Worm (Caenorhabditis elegans) whole organism, late embryonic: ENCODE data around the gene dpf-4.

Experiments
- ceh-22 ChIP-seq: sonication (generic microtip); optimal IDR thresholded peaks from 2 replicates; lab custom pipeline; 2017; ENCODE audit warnings: missing biosample characterization, missing genetic modification characterization
- ceh-9 ChIP-seq: sonication (generic microtip); optimal IDR thresholded peaks from 2 replicates; lab custom pipeline; 2016; ENCODE audit warnings: mild to moderate bottlenecking, missing genetic modification characterization, inconsistent platforms, missing compliant biosample characterization
- che-1 ChIP-seq: sonication (generic microtip); optimal IDR thresholded peaks from 2 replicates; lab custom pipeline; 2016; ENCODE audit warnings: mild to moderate bottlenecking, missing genetic modification characterization, missing compliant biosample characterization
- elt-2 ChIP-seq: sonication (generic microtip); optimal IDR thresholded peaks from 2 replicates; lab custom pipeline; 2016; ENCODE audit warnings: missing genetic modification reagents, missing genetic modification characterization, missing compliant biosample characterization
- nfya-1 ChIP-seq: sonication (generic microtip); optimal IDR thresholded peaks from 2 replicates; lab custom pipeline; 2017; ENCODE audit warnings: missing genetic modification characterization, mild to moderate bottlenecking, missing compliant biosample characterization, antibody characterized with exemption, moderate library complexity
- pax-1 ChIP-seq: fragments of 150-350 bp; optimal IDR thresholded peaks from 2 replicates; lab custom pipeline; 2014; ENCODE audit warnings: missing biosample characterization, missing genetic modification characterization
- sox-2 ChIP-seq: fragments of 200-800 bp; sonication (Bioruptor generic); IDR thresholded peaks from 2 replicates; pipeline ENCODE4 v1.3.6; 2022; ENCODE audit warnings: missing genetic modification reagents, missing genetic modification characterization, missing compliant biosample characterization

DNA sequence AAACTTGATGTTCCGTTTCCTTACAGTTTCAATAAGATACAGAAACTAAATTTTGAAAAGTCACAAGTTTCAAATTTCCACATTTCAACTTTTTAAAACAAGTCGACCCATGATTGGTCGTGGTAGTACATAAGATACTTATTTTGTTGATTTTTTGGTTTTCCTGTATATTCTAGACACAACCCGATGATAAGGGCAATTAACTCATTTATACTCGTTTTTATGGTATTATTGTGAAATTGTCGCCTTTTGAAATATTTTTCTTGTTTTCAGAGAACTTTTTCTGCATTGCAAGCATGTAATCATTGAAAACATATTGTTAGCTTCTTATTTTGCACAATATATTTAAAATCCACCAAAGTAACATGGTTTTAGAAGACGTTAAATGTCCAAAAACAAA is 47.2 kb upstream of the dpf-4 start:
- TF ChIP-seq nfya-1 (tag; lab: Kevin White, UChicago): no peak
- no peak for TF ChIP-seq pax-1
- no peak for TF ChIP-seq ceh-22 (tag; lab: Kevin White, UChicago)
- no peak for TF ChIP-seq sox-2
- TF ChIP-seq elt-2 (tag; lab: Kevin White, UChicago): no peak
- TF ChIP-seq che-1: no peak
- no peak for TF ChIP-seq ceh-9 (tag; lab: Kevin White, UChicago)
